Fruit fly (Drosophila melanogaster): ENCODE data around the gene frj.

DNA sequence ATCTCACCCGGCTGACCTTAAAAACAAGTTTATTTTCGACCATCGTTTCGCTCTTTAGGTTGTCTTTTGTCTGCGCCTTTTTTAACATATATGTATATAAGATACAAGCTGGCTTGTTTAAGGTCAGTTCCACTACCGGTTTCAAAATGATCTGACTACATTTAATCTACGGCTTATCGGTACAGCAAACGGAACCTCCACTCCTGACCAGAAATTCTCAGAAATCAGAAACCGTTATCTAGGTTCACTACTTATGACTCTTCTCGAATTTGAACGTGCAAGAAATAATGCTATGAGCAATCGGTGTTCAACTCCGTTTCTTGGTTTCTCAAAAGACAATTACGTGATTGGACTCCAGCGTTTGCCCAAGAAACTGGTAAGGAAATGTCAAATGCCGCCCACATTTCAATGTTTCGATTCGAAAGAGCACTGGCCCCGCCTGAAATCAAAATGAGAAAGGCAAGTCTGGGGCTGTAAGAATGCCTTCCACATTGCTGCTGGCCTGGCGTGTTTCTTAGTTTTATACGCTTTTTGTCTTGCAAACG, 14.3 kb downstream of the frj start:
- TF ChIP-seq CTCF (optimal IDR thresholded peaks at IDR 0.05): no peak
- no peak for TF ChIP-seq CG8478 (optimal IDR thresholded peaks at IDR 0.05)
